Fruit fly (Drosophila melanogaster) whole organism, adult: ENCODE measurements around the gene CG16713.

ENCODE experiments used
- CG33017 ChIP-seq: fragments of 200-800 bp; sonication (Bioruptor generic); optimal IDR thresholded peaks from 2 replicates; lab custom pipeline; 2018; ENCODE audit warnings: missing biosample characterization, mild to moderate bottlenecking, missing genetic modification characterization, moderate library complexity
- cnc ChIP-seq, 2 experiments: fragments of >200 bp; optimal IDR thresholded peaks; 2 replicates each; lab custom pipeline; 2017

DNA sequence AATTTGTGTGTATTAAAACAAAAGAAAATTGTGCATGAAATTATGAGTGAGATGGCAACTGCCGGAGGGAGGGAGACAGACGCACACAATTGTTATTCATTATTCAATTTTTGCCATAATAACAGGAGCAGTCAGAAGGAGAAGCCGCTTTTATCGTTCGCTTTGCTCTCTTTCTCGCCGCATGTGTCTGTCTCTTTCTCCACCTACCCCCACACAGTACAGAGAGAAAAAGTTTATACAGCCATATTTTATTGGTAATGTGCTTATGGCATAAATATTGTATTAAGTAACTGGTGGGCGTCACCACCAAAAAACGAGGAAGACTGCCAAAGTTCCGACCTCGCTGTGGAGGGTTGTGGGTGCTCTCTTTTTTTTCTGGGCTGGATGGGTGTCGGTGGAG, 12.7 kb downstream of the CG16713 start:
- TF ChIP-seq cnc (optimal IDR thresholded peaks at IDR 0.05; lab: Kevin White, UChicago) (no peak), CG33017 (no peak)
